Fruit fly (Drosophila melanogaster): ENCODE measurements around the gene CG1628.
A peak's percentile ranks its signal among the peaks of the same experiment; 100 is the strongest.

The CG1628 gene

dm6 chrX:10587445-10587844 lies 15.1 kb downstream of the CG1628 start (continued):
- peak; percentile 66 for TF ChIP-seq topi (GFP tag; optimal IDR thresholded peaks at IDR 0.05)
- peak; percentile 64 for TF ChIP-seq CG3032 (tag; optimal IDR thresholded peaks at IDR 0.05)
- peak; percentile 61 for TF ChIP-seq esn (GFP tag; optimal IDR thresholded peaks at IDR 0.05)
- TF ChIP-seq CG11902 (GFP tag; optimal IDR thresholded peaks at IDR 0.05): peak; percentile 45
- TF ChIP-seq eg (GFP tag; IDR thresholded peaks at IDR 0.05): peak; percentile 84
- TF ChIP-seq CG34406 (GFP tag; optimal IDR thresholded peaks at IDR 0.05): peak; percentile 34
- no peak for TF ChIP-seq CG4318 (GFP tag; optimal IDR thresholded peaks at IDR 0.05)
- TF ChIP-seq CG8119 (GFP tag; IDR thresholded peaks at IDR 0.05): peak; percentile 77
- peak; percentile 21 to 61 for TF ChIP-seq salr (GFP tag; optimal IDR thresholded peaks at IDR 0.05)
- TF ChIP-seq net (GFP tag; optimal IDR thresholded peaks at IDR 0.05): peak; percentile 71
- TF ChIP-seq CG6792 (GFP tag; optimal IDR thresholded peaks at IDR 0.05): peak; percentile 55
- TF ChIP-seq Gug (GFP tag; IDR thresholded peaks at IDR 0.05): peak; percentile 81
- TF ChIP-seq acj6 (GFP tag; optimal IDR thresholded peaks at IDR 0.05): peak; percentile 76
- no peak for TF ChIP-seq fd85E (GFP tag; optimal IDR thresholded peaks at IDR 0.05)
- peak; percentile 47 for TF ChIP-seq CG8632 (GFP tag; optimal IDR thresholded peaks at IDR 0.05)
- TF ChIP-seq Sox15 (GFP tag; optimal IDR thresholded peaks at IDR 0.05): peak; percentile 40
- peak; percentile 71 for TF ChIP-seq CG11294 (GFP tag; IDR thresholded peaks at IDR 0.05)

dm6 chrX:10586173-10586572 lies 16.3 kb downstream of the CG1628 start:
- TF ChIP-seq achi (GFP tag; optimal IDR thresholded peaks at IDR 0.05) (no peak), Hr38 (GFP tag; optimal IDR thresholded peaks at IDR 0.05) (no peak), CG6163 (GFP tag; IDR thresholded peaks at IDR 0.05) (no peak)

- TF ChIP-seq CG4318 (GFP tag; optimal IDR thresholded peaks at IDR 0.05) (no peak), cyc (GFP tag; optimal IDR thresholded peaks at IDR 0.05) (no peak), CG16779 (tag; optimal IDR thresholded peaks at IDR 0.05) (peak; percentile 35), Ets96B (tag; optimal IDR thresholded peaks at IDR 0.05) (peak; percentile 31), acj6 (GFP tag; optimal IDR thresholded peaks at IDR 0.05) (peak; percentile 7), CG6792 (GFP tag; optimal IDR thresholded peaks at IDR 0.05) (no peak), CG1621 (tag; optimal IDR thresholded peaks at IDR 0.05) (peak; percentile 96), lz (GFP tag; optimal IDR thresholded peaks at IDR 0.05) (no peak), CG8319 (GFP tag; optimal IDR thresholded peaks at IDR 0.05) (peak; percentile 14), Lpt (GFP tag; optimal IDR thresholded peaks at IDR 0.05) (peak; percentile 12), Sox15 (GFP tag; optimal IDR thresholded peaks at IDR 0.05) (no peak), pdm3 (GFP tag; optimal IDR thresholded peaks at IDR 0.05) (peak; percentile 12), achi (GFP tag; optimal IDR thresholded peaks at IDR 0.05) (no peak), fd85E (GFP tag; optimal IDR thresholded peaks at IDR 0.05) (peak; percentile 43), CG6163 (GFP tag; IDR thresholded peaks at IDR 0.05) (peak; percentile 68), Hr4 (GFP tag; optimal IDR thresholded peaks at IDR 0.05) (peak; percentile 7), Sox14 (GFP tag; optimal IDR thresholded peaks at IDR 0.05) (peak; percentile 9), CG3919 (GFP tag; optimal IDR thresholded peaks at IDR 0.05) (peak; percentile 22), CG34406 (GFP tag; optimal IDR thresholded peaks at IDR 0.05) (no peak), dac (GFP tag; optimal IDR thresholded peaks at IDR 0.05) (no peak), CG8632 (GFP tag; optimal IDR thresholded peaks at IDR 0.05) (no peak), CG15336 (GFP tag; IDR thresholded peaks at IDR 0.05) (peak; percentile 62), topi (GFP tag; optimal IDR thresholded peaks at IDR 0.05) (peak; percentile 7), Sox102F (GFP tag; optimal IDR thresholded peaks at IDR 0.05) (no peak), vri (GFP tag; optimal IDR thresholded peaks at IDR 0.05) (peak; percentile 90), fkh (GFP tag; optimal IDR thresholded peaks at IDR 0.05) (no peak), CG31627 (GFP tag; optimal IDR thresholded peaks at IDR 0.05) (no peak), fd59A (GFP tag; optimal IDR thresholded peaks at IDR 0.05) (no peak), Ets21C (GFP tag; optimal IDR thresholded peaks at IDR 0.05) (no peak), spab (GFP tag; optimal IDR thresholded peaks at IDR 0.05) (no peak), CG6276 (GFP tag; optimal IDR thresholded peaks at IDR 0.05) (peak; percentile 83), Blimp-1 (GFP tag; optimal IDR thresholded peaks at IDR 0.05) (no peak), eg (GFP tag; IDR thresholded peaks at IDR 0.05) (peak; percentile 71), Smox (GFP tag; optimal IDR thresholded peaks at IDR 0.05) (no peak), CG10669 (GFP tag; optimal IDR thresholded peaks at IDR 0.05) (peak; percentile 29), Hr38 (GFP tag; optimal IDR thresholded peaks at IDR 0.05) (no peak), CG11294 (GFP tag; IDR thresholded peaks at IDR 0.05) (no peak), Hr39 (GFP tag; optimal IDR thresholded peaks at IDR 0.05) (no peak), net (GFP tag; optimal IDR thresholded peaks at IDR 0.05) (no peak), OdsH (GFP tag; optimal IDR thresholded peaks at IDR 0.05) (no peak), Eip93F (GFP tag; optimal IDR thresholded peaks at IDR 0.05) (peak; percentile 38)
Measured at dm6 chrX:10585158-10585634, 17.3 kb downstream of the CG1628 start, which contains the start of gene spri. spri (minus strand) TSS chrX:10585422.
